Fruit fly (Drosophila melanogaster) whole organism, embryonic: ENCODE measurements around the gene CG12607.
A peak's percentile ranks its signal among the peaks of the same experiment; 100 is the strongest.

Experiments
- Atf3 ChIP-seq: fragments of 200-800 bp; sonication (Bioruptor generic); optimal IDR thresholded peaks from 3 replicates; lab custom pipeline; 2016; ENCODE audit warnings: missing biosample characterization, missing genetic modification characterization
- B-H1 ChIP-seq: fragments of 200-800 bp; sonication (Bioruptor generic); IDR thresholded peaks from 3 replicates; pipeline ENCODE4 v1.3.6; 2022; ENCODE audit warnings: missing biosample characterization, missing genetic modification characterization
- CG11093 ChIP-seq: fragments of 200-800 bp; sonication (Bioruptor generic); IDR thresholded peaks from 3 replicates; pipeline ENCODE4 v1.3.6; 2022; ENCODE audit warnings: missing biosample characterization, missing genetic modification characterization
- CG11456 ChIP-seq: fragments of 200-800 bp; sonication (Bioruptor generic); IDR thresholded peaks from 3 replicates; pipeline ENCODE4 v1.3.6; 2022; ENCODE audit warnings: missing biosample characterization, missing genetic modification characterization
- CG12219 ChIP-seq: fragments of 200-800 bp; sonication (Bioruptor generic); optimal IDR thresholded peaks from 3 replicates; lab custom pipeline; 2018; ENCODE audit warnings: missing biosample characterization, mild to moderate bottlenecking, missing genetic modification characterization
- CG12391 ChIP-seq: fragments of 200-800 bp; sonication (Bioruptor generic); optimal IDR thresholded peaks from 3 replicates; lab custom pipeline; 2018; ENCODE audit warnings: missing biosample characterization, mild to moderate bottlenecking, missing genetic modification characterization, moderate library complexity
- CG14667 ChIP-seq: fragments of 200-800 bp; sonication (Bioruptor generic); IDR thresholded peaks from 2 replicates; pipeline ENCODE4 v1.3.6; 2022; ENCODE audit warnings: missing biosample characterization, missing genetic modification characterization
- CG15011 ChIP-seq: fragments of 200-800 bp; sonication (Bioruptor generic); optimal IDR thresholded peaks from 3 replicates; lab custom pipeline; 2018; ENCODE audit warnings: missing biosample characterization, mild to moderate bottlenecking, missing genetic modification characterization
- CG16863 ChIP-seq: fragments of 200-800 bp; sonication (Bioruptor generic); optimal IDR thresholded peaks from 3 replicates; lab custom pipeline; 2016; ENCODE audit warnings: missing biosample characterization, missing genetic modification characterization
- CG17802 ChIP-seq: fragments of 200-800 bp; sonication (Bioruptor generic); optimal IDR thresholded peaks from 2 replicates; lab custom pipeline; 2018; ENCODE audit warnings: missing biosample characterization, mild to moderate bottlenecking, missing genetic modification characterization, moderate library complexity
- CG18476 ChIP-seq: fragments of 200-800 bp; sonication (Bioruptor generic); optimal IDR thresholded peaks from 2 replicates; lab custom pipeline; 2016; ENCODE audit warnings: missing biosample characterization, mild to moderate bottlenecking, missing genetic modification characterization
- CG18599 ChIP-seq: fragments of 200-800 bp; sonication (Bioruptor generic); optimal IDR thresholded peaks from 3 replicates; lab custom pipeline; 2017; ENCODE audit warnings: missing biosample characterization, missing genetic modification characterization, mild to moderate bottlenecking, moderate library complexity, missing genetic modification reagents
- CG18764 ChIP-seq: fragments of 200-800 bp; sonication (Bioruptor generic); optimal IDR thresholded peaks from 3 replicates; lab custom pipeline; 2016; ENCODE audit warnings: missing biosample characterization, missing genetic modification characterization
- CG2202 ChIP-seq: fragments of 200-800 bp; sonication (Bioruptor generic); optimal IDR thresholded peaks from 2 replicates; lab custom pipeline; 2018; ENCODE audit warnings: missing biosample characterization, mild to moderate bottlenecking, missing genetic modification characterization
- CG4282 ChIP-seq: fragments of 200-800 bp; sonication (Bioruptor generic); optimal IDR thresholded peaks from 2 replicates; lab custom pipeline; 2016; ENCODE audit warnings: missing biosample characterization, missing genetic modification characterization
- CG6683 ChIP-seq: fragments of 200-800 bp; sonication (Bioruptor generic); optimal IDR thresholded peaks from 2 replicates; lab custom pipeline; 2017; ENCODE audit warnings: missing biosample characterization, mild to moderate bottlenecking, missing genetic modification characterization, missing genetic modification reagents
- CG6689 ChIP-seq: fragments of 200-800 bp; sonication (Bioruptor generic); IDR thresholded peaks from 2 replicates; pipeline ENCODE4 v1.3.6; 2022; ENCODE audit warnings: missing biosample characterization, missing genetic modification characterization
- CG8765 ChIP-seq: fragments of 200-800 bp; sonication (Bioruptor generic); IDR thresholded peaks from 2 replicates; pipeline ENCODE4 v1.3.6; 2022; ENCODE audit warnings: missing biosample characterization, missing genetic modification characterization
- CG9215 ChIP-seq: fragments of 200-800 bp; sonication (Bioruptor generic); IDR thresholded peaks from 2 replicates; pipeline ENCODE4 v1.3.6; 2022; ENCODE audit warnings: missing biosample characterization, missing genetic modification characterization
- CG9876 ChIP-seq: fragments of 200-800 bp; sonication (Bioruptor generic); optimal IDR thresholded peaks from 2 replicates; lab custom pipeline; 2016; ENCODE audit warnings: missing biosample characterization, missing genetic modification characterization
- CG9932 ChIP-seq: fragments of 200-800 bp; sonication (Bioruptor generic); IDR thresholded peaks from 2 replicates; pipeline ENCODE4 v1.3.6; 2022; ENCODE audit warnings: missing biosample characterization, missing genetic modification characterization
- Drgx ChIP-seq: fragments of 200-800 bp; sonication (Bioruptor generic); IDR thresholded peaks from 2 replicates; pipeline ENCODE4 v1.3.6; 2022; ENCODE audit warnings: missing biosample characterization, missing genetic modification characterization
- Eip74EF ChIP-seq, 2 experiments: fragments of 200-800 bp in 1 of 2; fragments of >200 bp in 1 of 2; sonication (Bioruptor generic) in 1 of 2; optimal IDR thresholded peaks; 2 replicates each; lab custom pipeline; 2017 to 2019; ENCODE audit warnings: missing biosample characterization in 2 of 2, missing genetic modification characterization in 2 of 2, mild to moderate bottlenecking in 1 of 2, moderate library complexity in 1 of 2
- Elba2 ChIP-seq: fragments of 200-800 bp; sonication (Bioruptor generic); optimal IDR thresholded peaks from 3 replicates; lab custom pipeline; 2016; ENCODE audit warnings: missing biosample characterization, missing genetic modification characterization
- Fer1 ChIP-seq: fragments of 200-800 bp; sonication (Bioruptor generic); optimal IDR thresholded peaks from 2 replicates; lab custom pipeline; 2017; ENCODE audit warnings: missing biosample characterization, mild to moderate bottlenecking, missing genetic modification characterization
- Lim3 ChIP-seq: fragments of 200-800 bp; sonication (Bioruptor generic); IDR thresholded peaks from 2 replicates; pipeline ENCODE4 v1.3.6; 2022; ENCODE audit warnings: missing biosample characterization, missing genetic modification characterization
- Oaz ChIP-seq: fragments of 200-800 bp; sonication (Bioruptor generic); IDR thresholded peaks from 2 replicates; pipeline ENCODE4 v1.3.6; 2022; ENCODE audit warnings: missing biosample characterization, missing genetic modification characterization
- Optix ChIP-seq: fragments of 200-800 bp; sonication (Bioruptor generic); IDR thresholded peaks from 3 replicates; pipeline ENCODE4 v1.3.6; 2022; ENCODE audit warnings: missing biosample characterization, missing genetic modification characterization
- Sox102F ChIP-seq: fragments of 200-800 bp; sonication (Bioruptor generic); optimal IDR thresholded peaks from 2 replicates; lab custom pipeline; 2018; ENCODE audit warnings: missing biosample characterization, mild to moderate bottlenecking, missing genetic modification characterization, moderate library complexity
- Spps ChIP-seq: fragments of 200-800 bp; sonication (Bioruptor generic); optimal IDR thresholded peaks from 2 replicates; lab custom pipeline; 2018; ENCODE audit warnings: missing biosample characterization, mild to moderate bottlenecking, missing genetic modification characterization
- abd-A ChIP-seq: fragments of 200-800 bp; sonication (Bioruptor generic); optimal IDR thresholded peaks from 3 replicates; lab custom pipeline; 2019; ENCODE audit warnings: missing biosample characterization, mild to moderate bottlenecking, missing genetic modification characterization, moderate library complexity
- aop ChIP-seq: fragments of 200-800 bp; sonication (Bioruptor generic); IDR thresholded peaks from 2 replicates; pipeline ENCODE4 v1.3.6; 2022; ENCODE audit warnings: missing biosample characterization, missing genetic modification characterization
- ato ChIP-seq: fragments of 200-800 bp; sonication (Bioruptor generic); IDR thresholded peaks from 2 replicates; pipeline ENCODE4 v1.3.6; 2022; ENCODE audit warnings: missing biosample characterization, missing genetic modification characterization; ENCODE audit not compliant: partially characterized antibody
- cg ChIP-seq: fragments of 200-800 bp; sonication (Bioruptor generic); optimal IDR thresholded peaks from 3 replicates; lab custom pipeline; 2019; ENCODE audit warnings: missing biosample characterization, mild to moderate bottlenecking, missing genetic modification characterization, moderate library complexity
- chinmo ChIP-seq: fragments of 200-800 bp; sonication (Bioruptor generic); IDR thresholded peaks from 4 replicates; pipeline ENCODE4 v1.3.6; 2022; ENCODE audit warnings: missing biosample characterization, missing genetic modification characterization; ENCODE audit not compliant: partially characterized antibody
- cwo ChIP-seq: fragments of 200-800 bp; sonication (Bioruptor generic); optimal IDR thresholded peaks from 3 replicates; lab custom pipeline; 2017; ENCODE audit warnings: missing biosample characterization, missing genetic modification characterization, mild to moderate bottlenecking, moderate library complexity, missing genetic modification reagents
- disco-r ChIP-seq: fragments of 200-800 bp; sonication (Bioruptor generic); optimal IDR thresholded peaks from 2 replicates; lab custom pipeline; 2016; ENCODE audit warnings: missing biosample characterization, missing genetic modification characterization
- h ChIP-seq: fragments of >200 bp; optimal IDR thresholded peaks from 2 replicates; lab custom pipeline; 2017
- her ChIP-seq: fragments of 200-800 bp; sonication (Bioruptor generic); optimal IDR thresholded peaks from 2 replicates; lab custom pipeline; 2016; ENCODE audit warnings: missing biosample characterization, missing genetic modification characterization
- jigr1 ChIP-seq: fragments of 200-800 bp; sonication (Bioruptor generic); IDR thresholded peaks from 3 replicates; pipeline ENCODE4 v1.3.6; 2022; ENCODE audit warnings: missing biosample characterization, missing genetic modification characterization
- jing ChIP-seq: fragments of 200-800 bp; sonication (Bioruptor generic); optimal IDR thresholded peaks from 2 replicates; lab custom pipeline; 2018; ENCODE audit warnings: missing biosample characterization, mild to moderate bottlenecking, missing genetic modification characterization
- kay ChIP-seq: fragments of 200-800 bp; sonication (Bioruptor generic); optimal IDR thresholded peaks from 2 replicates; lab custom pipeline; 2016; ENCODE audit warnings: missing biosample characterization, missing genetic modification characterization
- kni ChIP-seq: fragments of 200-800 bp; sonication (Bioruptor generic); optimal IDR thresholded peaks from 3 replicates; lab custom pipeline; 2017; ENCODE audit warnings: mild to moderate bottlenecking, missing biosample characterization, missing genetic modification reagents, missing genetic modification characterization
- lmd ChIP-seq: fragments of 200-800 bp; sonication (Bioruptor generic); IDR thresholded peaks from 2 replicates; pipeline ENCODE4 v1.3.6; 2022; ENCODE audit warnings: missing biosample characterization, missing genetic modification characterization
- lov ChIP-seq, 2 experiments: fragments of 200-800 bp in 1 of 2; fragments of >200 bp in 1 of 2; sonication (Bioruptor generic) in 1 of 2; IDR thresholded peaks in 1 of 2; optimal IDR thresholded peaks in 1 of 2; 2 replicates in 1 of 2; 3 replicates in 1 of 2; pipeline versions ENCODE4 v1.3.6 to Lab custom; 2017 to 2022; ENCODE audit warnings: missing biosample characterization in 1 of 2, missing genetic modification characterization in 1 of 2
- org-1 ChIP-seq: fragments of 200-800 bp; sonication (Bioruptor generic); optimal IDR thresholded peaks from 2 replicates; lab custom pipeline; 2017; ENCODE audit warnings: missing biosample characterization, missing genetic modification characterization
- tgo ChIP-seq: fragments of 200-800 bp; sonication (Bioruptor generic); IDR thresholded peaks from 3 replicates; pipeline ENCODE4 v1.3.6; 2022; ENCODE audit warnings: missing biosample characterization, missing genetic modification characterization
- trh ChIP-seq: fragments of 200-800 bp; sonication (Bioruptor generic); optimal IDR thresholded peaks from 2 replicates; lab custom pipeline; 2016; ENCODE audit warnings: missing biosample characterization, missing genetic modification characterization
- unc-4 ChIP-seq: fragments of 200-800 bp; sonication (Bioruptor generic); IDR thresholded peaks from 2 replicates; pipeline ENCODE4 v1.3.6; 2022; ENCODE audit warnings: missing biosample characterization, missing genetic modification characterization; ENCODE audit not compliant: partially characterized antibody
- wdn ChIP-seq: fragments of 200-800 bp; sonication (Bioruptor generic); IDR thresholded peaks from 2 replicates; pipeline ENCODE4 v1.3.6; 2022; ENCODE audit warnings: missing biosample characterization, missing genetic modification characterization
- yki ChIP-seq: fragments of >200 bp; optimal IDR thresholded peaks from 3 replicates; lab custom pipeline; 2018
- zfh2 ChIP-seq: fragments of 200-800 bp; sonication (Bioruptor generic); optimal IDR thresholded peaks from 2 replicates; lab custom pipeline; 2016; ENCODE audit warnings: missing biosample characterization, missing genetic modification characterization

CG12607 gene

dm6 chr3L:4445824-4446223 lies 549 bp upstream of the CG12607 start (continued):
- TF ChIP-seq Atf3 (GFP tag; lab: Kevin White, UChicago) (no peak), lov (optimal IDR thresholded peaks at IDR 0.05; lab: Kevin White, UChicago) (no peak), lov (GFP tag; IDR thresholded peaks at IDR 0.05; lab: Robert Waterston, UW) (no peak), ato (GFP tag; lab: Robert Waterston, UW) (no peak), CG12219 (no peak), CG9932 (GFP tag; lab: Robert Waterston, UW) (peak; percentile 19; the same call in 1 of the 2 replicates), CG15011 (GFP tag; lab: Kevin White, UChicago) (peak; percentile 43), Oaz (GFP tag; lab: Robert Waterston, UW) (no peak), trh (GFP tag; lab: Kevin White, UChicago) (no peak), Lim3 (GFP tag; lab: Robert Waterston, UW) (no peak), wdn (GFP tag; lab: Robert Waterston, UW) (no peak), CG16863 (GFP tag; lab: Kevin White, UChicago) (no peak), cwo (GFP tag; lab: Kevin White, UChicago) (peak; percentile 48), CG18764 (GFP tag; lab: Kevin White, UChicago) (no peak), jigr1 (GFP tag; lab: Robert Waterston, UW) (no peak), CG9215 (no peak), CG14667 (GFP tag; lab: Robert Waterston, UW) (no peak), kni (GFP tag; lab: Kevin White, UChicago) (no peak), cg (GFP tag; lab: Kevin White, UChicago) (no peak), org-1 (GFP tag; lab: Kevin White, UChicago) (no peak), CG18599 (GFP tag; lab: Kevin White, UChicago) (peak; percentile 57), lmd (GFP tag; lab: Robert Waterston, UW) (peak; percentile 40; the same call in 1 of the 2 replicates), CG11456 (GFP tag; lab: Robert Waterston, UW) (no peak), chinmo (GFP tag; lab: Robert Waterston, UW) (no peak), CG4282 (GFP tag; lab: Kevin White, UChicago) (no peak), Optix (GFP tag; lab: Robert Waterston, UW) (no peak), CG12391 (no peak), zfh2 (GFP tag; lab: Kevin White, UChicago) (peak; percentile 40), her (GFP tag; lab: Kevin White, UChicago) (no peak), aop (GFP tag; lab: Robert Waterston, UW) (no peak), CG6683 (GFP tag; lab: Kevin White, UChicago) (no peak), jing (no peak), CG8765 (no peak), abd-A (tag; lab: Kevin White, UChicago) (no peak), disco-r (no peak), B-H1 (no peak), Spps (tag; lab: Kevin White, UChicago) (no peak), Eip74EF (GFP tag; optimal IDR thresholded peaks at IDR 0.05; lab: Kevin White, UChicago) (no peak), tgo (GFP tag; lab: Robert Waterston, UW) (no peak), CG18476 (no peak), CG6689 (peak; percentile 37; the same call in 1 of the 2 replicates), Sox102F (GFP tag; lab: Kevin White, UChicago) (no peak), yki (lab: Kevin White, UChicago) (no peak), Elba2 (GFP tag; lab: Kevin White, UChicago) (no peak), CG17802 (tag; lab: Kevin White, UChicago) (no peak), CG2202 (no peak), Fer1 (GFP tag; lab: Kevin White, UChicago) (peak; percentile 56), h (lab: Kevin White, UChicago) (no peak), CG11093 (GFP tag; lab: Robert Waterston, UW) (no peak), CG9876 (GFP tag; lab: Kevin White, UChicago) (no peak), Drgx (GFP tag; lab: Robert Waterston, UW) (no peak), kay (GFP tag; lab: Kevin White, UChicago) (no peak), unc-4 (GFP tag; lab: Robert Waterston, UW) (no peak)
